Worm (Caenorhabditis elegans): ENCODE results near the gene fipr-2.

- TF ChIP-seq unc-62 (GFP tag; optimal IDR thresholded peaks at IDR 0.05) (no peak), nhr-237 (tag; optimal IDR thresholded peaks at IDR 0.05) (no peak), flh-1 (GFP tag; optimal IDR thresholded peaks at IDR 0.05) (no peak), ceh-83 (GFP tag; optimal IDR thresholded peaks at IDR 0.05) (no peak), blmp-1 (tag; optimal IDR thresholded peaks at IDR 0.05) (no peak)
These were observed 40.8 kb downstream of the fipr-2 start, which contains the start of gene K01D12.10 for ce11 chrV:12405929-12406328.

Measured in whole organism, mixed stage, embryonic.